Fruit fly (Drosophila melanogaster): Measurements from ENCODE around the gene Tudor-SN.

Tudor-SN gene

dm6 chr3L:312323-312722 lies 48.1 kb upstream of the Tudor-SN start (continued):
- no peak for TF ChIP-seq HLH54F (GFP tag; optimal IDR thresholded peaks at IDR 0.05)
- TF ChIP-seq CG2120 (GFP tag; optimal IDR thresholded peaks at IDR 0.05): peak; percentile 40
- no peak for TF ChIP-seq crc (GFP tag; optimal IDR thresholded peaks at IDR 0.05)
- peak; percentile 33; the same call in 2 of the 3 replicates for TF ChIP-seq row (GFP tag; IDR thresholded peaks at IDR 0.05)

DNA sequence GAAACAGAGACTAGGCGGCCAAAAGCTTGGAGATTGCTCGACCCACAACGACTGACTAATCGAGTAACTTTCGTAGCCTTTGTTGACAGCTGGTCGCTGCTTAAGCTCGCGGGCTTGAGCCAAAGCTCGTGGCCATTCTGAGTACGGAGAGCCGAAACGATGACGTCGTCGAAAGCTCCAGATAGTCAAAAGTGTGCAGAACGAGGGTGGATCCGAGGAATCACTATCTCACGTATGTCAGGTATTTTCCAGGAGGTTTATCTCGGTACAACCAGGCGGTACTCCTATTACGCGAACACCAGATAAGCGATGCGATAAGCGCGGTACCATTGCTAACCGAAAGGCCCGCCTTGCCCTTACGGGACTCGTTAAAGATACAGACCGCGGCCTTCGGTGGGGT lies 47.4 kb upstream of the Tudor-SN start:
- TF ChIP-seq CG14860 (GFP tag; IDR thresholded peaks at IDR 0.05; ENCODE audit: partially characterized antibody) (no peak), CG34376 (GFP tag; optimal IDR thresholded peaks at IDR 0.05) (peak; percentile 75), GATAe (GFP tag; conservative IDR thresholded peaks at IDR 0.05) (0 out of 2 replicates have a peak, but pooled peaks have one; percentile 28), HmgZ (tag; optimal IDR thresholded peaks at IDR 0.05) (peak; percentile 18), Med (GFP tag) (peak; percentile 28), Trl (optimal IDR thresholded peaks at IDR 0.05) (peak in 1 of 2 experiments; percentile 8), Trl (GFP tag; optimal IDR thresholded peaks at IDR 0.05) (no peak), kay (GFP tag; optimal IDR thresholded peaks at IDR 0.05) (peak; percentile 12), Pdp1 (GFP tag; optimal IDR thresholded peaks at IDR 0.05) (peak in 1 of 2 experiments; percentile 76), Hr51 (GFP tag; optimal IDR thresholded peaks at IDR 0.05) (no peak), Dbx (GFP tag; IDR thresholded peaks at IDR 0.05) (peak; percentile 30; the same call in 1 of the 3 replicates), CG13894 (tag; optimal IDR thresholded peaks at IDR 0.05) (peak; percentile 94), CG42726 (GFP tag; IDR thresholded peaks at IDR 0.05; ENCODE audit: partially characterized antibody) (0 out of 2 replicates have a peak, but pooled peaks have one; percentile 5), CG32767 (GFP tag; IDR thresholded peaks at IDR 0.05) (no peak), BtbVII (GFP tag; optimal IDR thresholded peaks at IDR 0.05) (peak; percentile 87), CoRest (tag; optimal IDR thresholded peaks at IDR 0.05) (no peak), chinmo (GFP tag; IDR thresholded peaks at IDR 0.05; ENCODE audit: partially characterized antibody) (peak; percentile 71; the same call in 3 of the 4 replicates), exex (tag; optimal IDR thresholded peaks at IDR 0.05) (peak; percentile 60), Fer1 (GFP tag; optimal IDR thresholded peaks at IDR 0.05) (peak; percentile 50), CG15269 (tag; optimal IDR thresholded peaks at IDR 0.05) (no peak), gt (GFP tag; IDR thresholded peaks at IDR 0.05) (no peak), Hand (GFP tag; optimal IDR thresholded peaks at IDR 0.05) (peak; percentile 14), z (GFP tag; IDR thresholded peaks at IDR 0.05) (peak; percentile 94), CG13287 (GFP tag; IDR thresholded peaks at IDR 0.05; ENCODE audit: partially characterized antibody) (peak; percentile 35; the same call in 1 of the 2 replicates), amos (GFP tag; IDR thresholded peaks at IDR 0.05; ENCODE audit: partially characterized antibody) (peak; percentile 45; the same call in 1 of the 2 replicates), CG7556 (GFP tag; optimal IDR thresholded peaks at IDR 0.05) (no peak), CG34224 (GFP tag; IDR thresholded peaks at IDR 0.05; ENCODE audit: partially characterized antibody) (0 out of 3 replicates have a peak, but pooled peaks have one; percentile 43), sug (tag; optimal IDR thresholded peaks at IDR 0.05) (peak; percentile 64), CG18476 (GFP tag; optimal IDR thresholded peaks at IDR 0.05) (peak; percentile 87), ken (GFP tag; IDR thresholded peaks at IDR 0.05) (0 out of 3 replicates have a peak, but pooled peaks have one; percentile 21), CrebB (tag; optimal IDR thresholded peaks at IDR 0.05) (peak; percentile 24), CG6854 (GFP tag; optimal IDR thresholded peaks at IDR 0.05) (peak; percentile 34)

DNA sequence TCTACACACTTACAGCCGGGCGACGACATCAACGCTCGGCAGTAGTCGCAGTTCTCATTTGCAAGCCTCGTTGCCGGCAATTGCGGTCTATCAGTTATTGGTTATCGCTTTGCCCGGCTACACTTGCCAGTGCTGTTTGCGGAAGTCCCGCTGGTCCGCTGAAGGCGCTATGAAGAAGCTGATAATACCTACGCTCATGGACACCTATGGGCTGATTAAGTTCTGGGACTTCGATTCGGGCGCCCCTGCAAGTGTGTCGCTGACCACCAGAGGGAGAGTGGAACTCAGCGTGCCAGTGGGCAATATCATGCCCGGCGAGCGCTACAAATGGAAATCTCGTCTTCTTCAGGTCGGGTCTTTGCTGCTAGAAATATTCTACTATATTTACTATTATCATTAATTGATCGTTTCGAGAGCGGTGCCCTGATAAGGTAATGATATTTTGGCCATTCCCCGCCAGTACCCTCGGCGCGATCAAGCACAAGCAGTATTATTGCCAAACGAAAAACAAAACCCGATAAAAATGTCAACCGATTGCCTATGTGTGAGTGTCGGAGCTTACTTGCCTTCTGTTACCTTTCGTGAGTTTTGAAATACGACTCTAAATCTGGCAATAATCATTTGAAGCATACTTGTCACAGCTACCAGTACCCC lies 35.9 kb upstream of the Tudor-SN start:
- TF ChIP-seq salm (tag; optimal IDR thresholded peaks at IDR 0.05): no peak
- no peak for TF ChIP-seq CG3163 (GFP tag; optimal IDR thresholded peaks at IDR 0.05)
- 0 out of 3 replicates have a peak, but pooled peaks have one; percentile 36 for TF ChIP-seq vnd (GFP tag; IDR thresholded peaks at IDR 0.05; ENCODE audit: partially characterized antibody)
- no peak for TF ChIP-seq Hr51 (GFP tag; optimal IDR thresholded peaks at IDR 0.05)
- no peak for TF ChIP-seq zen2 (GFP tag; IDR thresholded peaks at IDR 0.05; ENCODE audit: partially characterized antibody)
- TF ChIP-seq zen (tag; optimal IDR thresholded peaks at IDR 0.05): peak; percentile 20
- 0 out of 3 replicates have a peak, but pooled peaks have one; percentile 8 for TF ChIP-seq ci (GFP tag; IDR thresholded peaks at IDR 0.05)
- peak; percentile 100 for TF ChIP-seq exex (tag; optimal IDR thresholded peaks at IDR 0.05)
- TF ChIP-seq BtbVII (GFP tag; optimal IDR thresholded peaks at IDR 0.05): peak; percentile 45
- TF ChIP-seq GATAe (GFP tag; conservative IDR thresholded peaks at IDR 0.05): peak; percentile 30
- TF ChIP-seq CG18599 (GFP tag; optimal IDR thresholded peaks at IDR 0.05): peak; percentile 58
- peak; percentile 53 for TF ChIP-seq HmgZ (tag; optimal IDR thresholded peaks at IDR 0.05)
- no peak for TF ChIP-seq CG16813 (GFP tag; IDR thresholded peaks at IDR 0.05; ENCODE audit: partially characterized antibody)
- 0 out of 3 replicates have a peak, but pooled peaks have one; percentile 12 for TF ChIP-seq zfh1 (GFP tag; IDR thresholded peaks at IDR 0.05)
- peak; percentile 15 for TF ChIP-seq Hey (tag; optimal IDR thresholded peaks at IDR 0.05)
